Worm (Caenorhabditis elegans) whole organism, L3 larva: ENCODE data around the gene vit-1.

Experiments used
- ZK546.5 ChIP-seq: sonication (generic microtip); optimal IDR thresholded peaks from 2 replicates; lab custom pipeline; 2017; ENCODE audit warnings: missing biosample characterization, missing genetic modification characterization
- aly-2 ChIP-seq: fragments of 150-350 bp; optimal IDR thresholded peaks from 2 replicates; lab custom pipeline; 2014; ENCODE audit warnings: missing biosample characterization, missing genetic modification characterization
- ama-1 ChIP-seq: fragments of 150-350 bp; optimal IDR thresholded peaks from 2 replicates; lab custom pipeline; 2018
- ceh-28 ChIP-seq: fragments of 150-350 bp; optimal IDR thresholded peaks from 2 replicates; lab custom pipeline; 2014; ENCODE audit warnings: missing biosample characterization, missing genetic modification reagents, missing genetic modification characterization
- elt-1 ChIP-seq: fragments of 150-350 bp; optimal IDR thresholded peaks from 2 replicates; lab custom pipeline; 2014; ENCODE audit warnings: missing biosample characterization, missing genetic modification characterization
- hmg-11 ChIP-seq: sonication (generic microtip); optimal IDR thresholded peaks from 2 replicates; lab custom pipeline; 2016; ENCODE audit warnings: missing genetic modification characterization, missing compliant biosample characterization
- nfya-1 ChIP-seq: sonication (generic microtip); optimal IDR thresholded peaks from 2 replicates; lab custom pipeline; 2017; ENCODE audit warnings: missing genetic modification characterization, mild to moderate bottlenecking, missing compliant biosample characterization, antibody characterized with exemption, moderate library complexity; ENCODE audit not compliant: insufficient read depth
- nhr-11 ChIP-seq: fragments of 150-350 bp; optimal IDR thresholded peaks from 2 replicates; lab custom pipeline; 2014; ENCODE audit warnings: missing biosample characterization, missing genetic modification characterization
- nhr-237 ChIP-seq: fragments of 150-350 bp; optimal IDR thresholded peaks from 2 replicates; lab custom pipeline; 2014; ENCODE audit warnings: missing biosample characterization, missing genetic modification characterization
- pha-4 ChIP-seq: fragments of 150-350 bp; optimal IDR thresholded peaks from 2 replicates; lab custom pipeline; 2014; ENCODE audit warnings: missing biosample characterization, missing genetic modification reagents, missing genetic modification characterization
- pqm-1 ChIP-seq: fragments of 150-350 bp; optimal IDR thresholded peaks from 2 replicates; lab custom pipeline; 2017; ENCODE audit warnings: missing biosample characterization, missing genetic modification characterization, inconsistent platforms
- unc-62 ChIP-seq: fragments of 150-350 bp; sonication (generic microtip); optimal IDR thresholded peaks from 4 replicates; lab custom pipeline; 2014; ENCODE audit warnings: missing biosample characterization, missing genetic modification reagents, missing genetic modification characterization

ce11 chrX:7750084-7750483 lies 22.4 kb downstream of the vit-1 start:
- TF ChIP-seq pha-4 (no peak), hmg-11 (tag; lab: Kevin White, UChicago) (no peak), elt-1 (tag; lab: Kevin White, UChicago) (no peak), nhr-11 (tag; lab: Kevin White, UChicago) (no peak), nfya-1 (no peak), unc-62 (GFP tag; lab: Kevin White, UChicago) (no peak), ZK546.5 (tag; lab: Kevin White, UChicago) (no peak), nhr-237 (tag; lab: Kevin White, UChicago) (no peak), aly-2 (tag; lab: Kevin White, UChicago) (no peak), ama-1 (lab: Kevin White, UChicago) (no peak), ceh-28 (tag; lab: Kevin White, UChicago) (no peak), pqm-1 (tag; lab: Kevin White, UChicago) (no peak)
